Fruit fly (Drosophila melanogaster) whole organism, embryonic: Measurements from ENCODE around the gene Tlk.

Experiments
- Aef1 ChIP-seq: fragments of 200-800 bp; sonication (Bioruptor generic); IDR thresholded peaks from 3 replicates; pipeline ENCODE4 v1.3.6; 2022; ENCODE audit warnings: missing biosample characterization, missing genetic modification characterization
- Atf-2 ChIP-seq: fragments of 200-800 bp; sonication (Bioruptor generic); optimal IDR thresholded peaks from 2 replicates; lab custom pipeline; 2016; ENCODE audit warnings: missing biosample characterization, missing genetic modification characterization
- Blimp-1 ChIP-seq: fragments of 200-800 bp; sonication (Bioruptor generic); optimal IDR thresholded peaks from 3 replicates; lab custom pipeline; 2018; ENCODE audit warnings: missing biosample characterization, missing genetic modification characterization, mild to moderate bottlenecking, moderate library complexity, missing genetic modification reagents
- CG10209 ChIP-seq: fragments of 200-800 bp; sonication (Bioruptor generic); optimal IDR thresholded peaks from 3 replicates; lab custom pipeline; 2017; ENCODE audit warnings: missing biosample characterization, mild to moderate bottlenecking, missing genetic modification characterization, missing genetic modification reagents
- CG10565 ChIP-seq: fragments of 200-800 bp; sonication (Bioruptor generic); optimal IDR thresholded peaks from 3 replicates; lab custom pipeline; 2016; ENCODE audit warnings: missing biosample characterization, mild to moderate bottlenecking, missing genetic modification characterization
- CG10654 ChIP-seq: fragments of 200-800 bp; sonication (Bioruptor generic); optimal IDR thresholded peaks from 2 replicates; lab custom pipeline; 2016; ENCODE audit warnings: missing biosample characterization, missing genetic modification characterization
- CG10979 ChIP-seq: fragments of 200-800 bp; sonication (Bioruptor generic); optimal IDR thresholded peaks from 2 replicates; lab custom pipeline; 2018; ENCODE audit warnings: missing biosample characterization, mild to moderate bottlenecking, missing genetic modification characterization, moderate library complexity
- CG11723 ChIP-seq: fragments of 200-800 bp; sonication (Bioruptor generic); optimal IDR thresholded peaks from 2 replicates; lab custom pipeline; 2017; ENCODE audit warnings: missing biosample characterization, mild to moderate bottlenecking, missing genetic modification characterization
- CG12219 ChIP-seq: fragments of 200-800 bp; sonication (Bioruptor generic); optimal IDR thresholded peaks from 3 replicates; lab custom pipeline; 2018; ENCODE audit warnings: missing biosample characterization, mild to moderate bottlenecking, missing genetic modification characterization
- CG1529 ChIP-seq: fragments of 200-800 bp; sonication (Bioruptor generic); optimal IDR thresholded peaks from 3 replicates; lab custom pipeline; 2018; ENCODE audit warnings: missing biosample characterization, missing genetic modification characterization
- CG2712 ChIP-seq: fragments of 200-800 bp; optimal IDR thresholded peaks from 3 replicates; lab custom pipeline; 2019; ENCODE audit warnings: missing biosample characterization, mild to moderate bottlenecking, missing genetic modification characterization, moderate library complexity
- CG6813 ChIP-seq: fragments of 200-800 bp; sonication (Bioruptor generic); optimal IDR thresholded peaks from 2 replicates; lab custom pipeline; 2017; ENCODE audit warnings: missing biosample characterization, missing genetic modification characterization, mild to moderate bottlenecking, moderate library complexity, missing genetic modification reagents
- CG7745 ChIP-seq: fragments of 200-800 bp; sonication (Bioruptor generic); optimal IDR thresholded peaks from 2 replicates; lab custom pipeline; 2018; ENCODE audit warnings: missing biosample characterization, mild to moderate bottlenecking, missing genetic modification characterization, moderate library complexity
- CG7786 ChIP-seq: fragments of 200-800 bp; sonication (Bioruptor generic); optimal IDR thresholded peaks from 2 replicates; lab custom pipeline; 2016; ENCODE audit warnings: missing biosample characterization, missing genetic modification characterization
- CG8290 ChIP-seq, 3 experiments: fragments of 200-800 bp; sonication (Bioruptor generic); optimal IDR thresholded peaks; 2 replicates each; lab custom pipeline; 2016 to 2019; ENCODE audit warnings: missing biosample characterization in 3 of 3, missing genetic modification characterization in 3 of 3, mild to moderate bottlenecking in 2 of 3, moderate library complexity in 1 of 3
- CG9437 ChIP-seq: fragments of 200-800 bp; sonication (Bioruptor generic); optimal IDR thresholded peaks from 2 replicates; lab custom pipeline; 2018; ENCODE audit warnings: missing biosample characterization, mild to moderate bottlenecking, missing genetic modification characterization
- CG9876 ChIP-seq: fragments of 200-800 bp; sonication (Bioruptor generic); optimal IDR thresholded peaks from 2 replicates; lab custom pipeline; 2016; ENCODE audit warnings: missing biosample characterization, missing genetic modification characterization
- Eip74EF ChIP-seq, 2 experiments: fragments of 200-800 bp in 1 of 2; fragments of >200 bp in 1 of 2; sonication (Bioruptor generic) in 1 of 2; optimal IDR thresholded peaks; 2 replicates each; lab custom pipeline; 2017 to 2019; ENCODE audit warnings: missing biosample characterization in 2 of 2, missing genetic modification characterization in 2 of 2, mild to moderate bottlenecking in 1 of 2, moderate library complexity in 1 of 2
- Fer3 ChIP-seq: fragments of 200-800 bp; sonication (Bioruptor generic); optimal IDR thresholded peaks from 2 replicates; lab custom pipeline; 2018; ENCODE audit warnings: missing biosample characterization, mild to moderate bottlenecking, missing genetic modification characterization, moderate library complexity
- H15 ChIP-seq: fragments of 200-800 bp; sonication (Bioruptor generic); IDR thresholded peaks from 3 replicates; pipeline ENCODE4 v1.3.6; 2022; ENCODE audit warnings: missing biosample characterization, missing genetic modification characterization
- HLH4C ChIP-seq: fragments of 200-800 bp; sonication (Bioruptor generic); IDR thresholded peaks from 3 replicates; pipeline ENCODE4 v1.3.6; 2022; ENCODE audit warnings: missing biosample characterization, missing genetic modification characterization; ENCODE audit not compliant: partially characterized antibody
- Kr ChIP-seq: fragments of 200-800 bp; sonication (Bioruptor generic); optimal IDR thresholded peaks from 2 replicates; lab custom pipeline; 2017; ENCODE audit warnings: missing biosample characterization, mild to moderate bottlenecking, missing genetic modification characterization
- Lhr ChIP-seq: fragments of 200-800 bp; sonication (Bioruptor generic); optimal IDR thresholded peaks from 3 replicates; lab custom pipeline; 2017; ENCODE audit warnings: mild to moderate bottlenecking, missing biosample characterization, missing genetic modification reagents, missing genetic modification characterization
- NfI ChIP-seq: fragments of 200-800 bp; sonication (Bioruptor generic); optimal IDR thresholded peaks from 3 replicates; lab custom pipeline; 2018; ENCODE audit warnings: missing biosample characterization, mild to moderate bottlenecking, missing genetic modification characterization, moderate library complexity
- Optix ChIP-seq: fragments of 200-800 bp; sonication (Bioruptor generic); IDR thresholded peaks from 3 replicates; pipeline ENCODE4 v1.3.6; 2022; ENCODE audit warnings: missing biosample characterization, missing genetic modification characterization
- Spps ChIP-seq: fragments of 200-800 bp; sonication (Bioruptor generic); optimal IDR thresholded peaks from 2 replicates; lab custom pipeline; 2018; ENCODE audit warnings: missing biosample characterization, mild to moderate bottlenecking, missing genetic modification characterization
- Sry-δ ChIP-seq: fragments of 200-800 bp; sonication (Bioruptor generic); optimal IDR thresholded peaks from 2 replicates; lab custom pipeline; 2016; ENCODE audit warnings: missing biosample characterization, missing genetic modification characterization
- abd-A ChIP-seq: fragments of 200-800 bp; sonication (Bioruptor generic); optimal IDR thresholded peaks from 3 replicates; lab custom pipeline; 2019; ENCODE audit warnings: missing biosample characterization, mild to moderate bottlenecking, missing genetic modification characterization, moderate library complexity
- ash1 ChIP-seq: fragments of 200-800 bp; sonication (Bioruptor generic); optimal IDR thresholded peaks from 2 replicates; lab custom pipeline; 2018; ENCODE audit warnings: missing biosample characterization, mild to moderate bottlenecking, missing genetic modification characterization
- cad ChIP-seq: fragments of >200 bp; optimal IDR thresholded peaks from 2 replicates; lab custom pipeline; 2017; ENCODE audit warnings: missing biosample characterization, missing genetic modification characterization
- chif ChIP-seq, 2 experiments: fragments of 200-800 bp; sonication (Bioruptor generic); optimal IDR thresholded peaks; 3 replicates each; lab custom pipeline; 2016; ENCODE audit warnings: missing biosample characterization in 2 of 2, missing genetic modification characterization in 2 of 2
- cwo ChIP-seq: fragments of 200-800 bp; sonication (Bioruptor generic); optimal IDR thresholded peaks from 3 replicates; lab custom pipeline; 2017; ENCODE audit warnings: missing biosample characterization, missing genetic modification characterization, mild to moderate bottlenecking, moderate library complexity, missing genetic modification reagents
- disco-r ChIP-seq: fragments of 200-800 bp; sonication (Bioruptor generic); optimal IDR thresholded peaks from 2 replicates; lab custom pipeline; 2016; ENCODE audit warnings: missing biosample characterization, missing genetic modification characterization
- dmrt11E ChIP-seq: fragments of 200-800 bp; sonication (Bioruptor generic); optimal IDR thresholded peaks from 3 replicates; lab custom pipeline; 2018; ENCODE audit warnings: missing biosample characterization, mild to moderate bottlenecking, missing genetic modification characterization, moderate library complexity
- exex ChIP-seq: fragments of 200-800 bp; sonication (Bioruptor generic); optimal IDR thresholded peaks from 4 replicates; lab custom pipeline; 2018; ENCODE audit warnings: missing biosample characterization, mild to moderate bottlenecking, missing genetic modification characterization, moderate library complexity
- eyg ChIP-seq: fragments of 200-800 bp; sonication (Bioruptor generic); optimal IDR thresholded peaks from 3 replicates; lab custom pipeline; 2016; ENCODE audit warnings: missing biosample characterization, missing genetic modification characterization
- grau ChIP-seq: fragments of 200-800 bp; optimal IDR thresholded peaks from 3 replicates; lab custom pipeline; 2019; ENCODE audit warnings: missing biosample characterization, mild to moderate bottlenecking, missing genetic modification characterization, moderate library complexity
- gsb ChIP-seq: fragments of 200-800 bp; sonication (Bioruptor generic); IDR thresholded peaks from 2 replicates; pipeline ENCODE4 v1.3.6; 2022; ENCODE audit warnings: missing biosample characterization, missing genetic modification characterization
- hth ChIP-seq: fragments of >200 bp; optimal IDR thresholded peaks from 2 replicates; lab custom pipeline; 2017; ENCODE audit warnings: inconsistent platforms
- inv ChIP-seq: fragments of 200-800 bp; sonication (Bioruptor generic); IDR thresholded peaks from 2 replicates; pipeline ENCODE4 v1.3.6; 2022; ENCODE audit warnings: missing biosample characterization, missing genetic modification characterization; ENCODE audit not compliant: partially characterized antibody
- mld ChIP-seq: fragments of 200-800 bp; sonication (Bioruptor generic); IDR thresholded peaks from 3 replicates; pipeline ENCODE4 v1.3.6; 2022; ENCODE audit warnings: missing biosample characterization, missing genetic modification characterization; ENCODE audit not compliant: partially characterized antibody
- otp ChIP-seq: fragments of 200-800 bp; sonication (Bioruptor generic); IDR thresholded peaks from 3 replicates; pipeline ENCODE4, ENCODE4 v1.3.6; 2022; ENCODE audit warnings: missing biosample characterization, missing genetic modification characterization
- phol ChIP-seq: fragments of 200-800 bp; sonication (Bioruptor generic); optimal IDR thresholded peaks from 3 replicates; lab custom pipeline; 2018; ENCODE audit warnings: missing biosample characterization, mild to moderate bottlenecking, missing genetic modification characterization, moderate library complexity
- prd ChIP-seq, 3 experiments: fragments of >200 bp in 2 of 3; fragments of 200-800 bp in 1 of 3; sonication (Bioruptor generic) in 1 of 3; optimal IDR thresholded peaks in 2 of 3; IDR thresholded peaks in 1 of 3; 2 replicates in 2 of 3; 3 replicates in 1 of 3; pipeline versions ENCODE4 v1.3.6 to Lab custom; 2017 to 2022; ENCODE audit warnings: missing biosample characterization in 1 of 3, missing genetic modification characterization in 1 of 3
- salm ChIP-seq: fragments of 200-800 bp; sonication (Bioruptor generic); optimal IDR thresholded peaks from 2 replicates; lab custom pipeline; 2018; ENCODE audit warnings: missing biosample characterization, mild to moderate bottlenecking, missing genetic modification characterization
- vvl ChIP-seq: fragments of 200-800 bp; sonication (Bioruptor generic); IDR thresholded peaks from 2 replicates; pipeline ENCODE4 v1.3.6; 2022; ENCODE audit warnings: missing biosample characterization, missing genetic modification characterization

Gene Tlk

DNA sequence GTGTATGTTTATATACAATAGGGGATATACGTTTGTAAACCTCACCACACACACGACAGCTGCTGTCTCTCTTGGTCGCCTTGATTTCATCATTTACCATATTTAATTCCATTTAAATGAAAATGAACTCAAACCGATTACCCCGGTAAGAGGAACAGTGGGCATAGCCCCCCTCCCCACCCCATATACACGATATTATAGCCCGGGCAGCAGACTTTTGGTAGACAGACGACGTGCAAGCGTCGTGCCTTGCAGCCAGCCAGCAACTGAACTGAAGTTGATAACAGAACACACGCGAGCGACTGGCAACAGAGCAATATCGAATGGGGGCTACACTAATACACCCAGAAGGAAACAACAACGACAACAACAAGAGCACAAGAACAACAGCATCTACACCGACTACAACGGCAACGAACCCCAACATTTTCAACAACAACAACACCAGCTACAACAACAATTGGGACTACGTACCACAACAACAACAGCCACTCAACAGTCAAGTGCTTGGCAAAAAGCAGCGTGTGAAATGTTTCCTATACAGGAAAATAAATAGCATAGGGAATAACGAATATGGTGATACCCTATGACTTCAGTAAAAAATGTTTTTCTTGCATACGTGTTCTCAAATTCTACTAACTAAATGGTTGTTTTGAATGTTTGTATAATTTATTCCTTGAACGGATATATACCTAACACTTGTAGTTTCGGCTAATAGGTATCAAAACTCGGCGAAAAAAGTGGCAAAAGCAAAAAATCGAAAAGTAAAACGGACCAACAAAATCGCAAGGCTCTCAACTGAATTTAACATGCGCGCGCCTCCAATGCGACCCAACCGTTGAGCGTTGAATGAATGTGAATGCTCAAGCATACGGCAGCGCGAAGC lies 23.4 kb downstream of the Tlk start (continued):
- TF ChIP-seq Kr (GFP tag; lab: Kevin White, UChicago) (no peak), NfI (peak; percentile 81), otp (peak; percentile 74), hth (lab: Kevin White, UChicago) (no peak), disco-r (peak; percentile 78), CG11723 (GFP tag; lab: Kevin White, UChicago) (peak; percentile 47), mld (GFP tag; lab: Robert Waterston, UW) (no peak), dmrt11E (tag; lab: Kevin White, UChicago) (peak; percentile 65), CG1529 (peak; percentile 55), H15 (GFP tag; lab: Robert Waterston, UW) (peak; percentile 75), chif (GFP tag; optimal IDR thresholded peaks at IDR 0.05; lab: Kevin White, UChicago) (peak; percentile 68 to 83), vvl (peak; percentile 79), cad (no peak), CG7786 (GFP tag; lab: Kevin White, UChicago) (peak; percentile 89), CG8290 (GFP tag; optimal IDR thresholded peaks at IDR 0.05; lab: Kevin White, UChicago) (no peak), CG8290 (tag; optimal IDR thresholded peaks at IDR 0.05; lab: Kevin White, UChicago) (peak in 1 of 2 experiments; percentile 95), CG10654 (GFP tag; lab: Kevin White, UChicago) (peak; percentile 70), CG9876 (GFP tag; lab: Kevin White, UChicago) (peak; percentile 70), salm (tag; lab: Kevin White, UChicago) (peak; percentile 66), Lhr (peak; percentile 17), abd-A (tag; lab: Kevin White, UChicago) (peak; percentile 99), prd (optimal IDR thresholded peaks at IDR 0.05; lab: Kevin White, UChicago) (no peak), prd (GFP tag; IDR thresholded peaks at IDR 0.05; lab: Robert Waterston, UW) (peak; percentile 87), Fer3 (peak; percentile 90)

DNA sequence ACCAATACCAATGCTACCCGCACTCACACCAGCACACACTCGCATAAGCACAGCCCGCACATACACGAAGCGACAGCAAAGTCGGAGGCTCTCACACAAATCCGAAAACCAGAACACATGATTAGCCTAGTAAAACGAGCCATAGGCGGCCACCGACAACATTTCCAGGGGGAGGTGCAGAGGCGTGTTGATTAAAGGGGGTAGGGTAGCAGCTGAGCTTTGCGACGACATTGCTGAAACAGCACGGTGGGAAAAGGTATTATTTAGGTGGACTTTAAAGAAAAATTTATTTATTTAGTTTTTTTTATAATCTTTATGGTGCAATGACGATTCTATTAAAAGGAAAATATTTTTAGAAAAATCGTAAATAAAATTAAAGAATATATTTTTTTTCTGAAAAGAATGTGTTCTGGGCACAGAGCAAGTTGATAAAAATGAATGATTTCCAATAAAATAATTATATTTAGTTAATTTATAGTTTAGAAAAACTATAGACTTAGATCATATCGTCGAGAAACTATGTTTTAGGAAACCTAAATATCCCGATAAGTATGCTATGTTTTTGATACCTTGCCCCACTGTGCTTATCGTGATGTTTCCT lies 24.2 kb downstream of the Tlk start:
- TF ChIP-seq Aef1 (GFP tag; lab: Robert Waterston, UW) = peak; percentile 75; the same call in 2 of the 3 replicates
- TF ChIP-seq exex (tag; lab: Kevin White, UChicago) = no peak
- TF ChIP-seq Atf-2 (GFP tag; lab: Kevin White, UChicago) = no peak
- TF ChIP-seq cwo (GFP tag; lab: Kevin White, UChicago) = peak; percentile 84
- TF ChIP-seq CG10979 (tag; lab: Kevin White, UChicago) = peak; percentile 87
- no peak for TF ChIP-seq CG7745
- no peak for TF ChIP-seq Sry-δ (GFP tag; lab: Kevin White, UChicago)
- TF ChIP-seq Eip74EF (GFP tag; optimal IDR thresholded peaks at IDR 0.05; lab: Kevin White, UChicago) = peak in 1 of 2 experiments; percentile 72
- TF ChIP-seq grau (tag; lab: Kevin White, UChicago) = peak; percentile 90
- no peak for TF ChIP-seq disco-r
- peak; percentile 4; the same call in 1 of the 3 replicates for TF ChIP-seq Optix (GFP tag; lab: Robert Waterston, UW)
- TF ChIP-seq HLH4C (GFP tag; lab: Robert Waterston, UW) = no peak
- peak; percentile 89 for TF ChIP-seq CG10209
- TF ChIP-seq CG2712 = peak; percentile 90
- peak; percentile 37 for TF ChIP-seq CG10565 (GFP tag; lab: Kevin White, UChicago)
- no peak for TF ChIP-seq inv (GFP tag; lab: Robert Waterston, UW)
- TF ChIP-seq CG6813 = peak; percentile 76
- TF ChIP-seq gsb (GFP tag; lab: Robert Waterston, UW) = no peak; the same call in 1 of the 2 replicates
- TF ChIP-seq CG12219 = no peak
- TF ChIP-seq ash1 (GFP tag; lab: Kevin White, UChicago) = no peak
- TF ChIP-seq Spps (tag; lab: Kevin White, UChicago) = peak; percentile 74
- TF ChIP-seq Blimp-1 = peak; percentile 77
- TF ChIP-seq phol (tag; lab: Kevin White, UChicago) = peak; percentile 90
- TF ChIP-seq CG9437 (GFP tag; lab: Kevin White, UChicago) = peak; percentile 91
- TF ChIP-seq eyg = no peak
